Fruit fly (Drosophila melanogaster): Measurements from ENCODE around the gene Spn77Bc.
A peak's percentile ranks its signal among the peaks of the same experiment; 100 is the strongest.

Spn77Bc gene

DNA sequence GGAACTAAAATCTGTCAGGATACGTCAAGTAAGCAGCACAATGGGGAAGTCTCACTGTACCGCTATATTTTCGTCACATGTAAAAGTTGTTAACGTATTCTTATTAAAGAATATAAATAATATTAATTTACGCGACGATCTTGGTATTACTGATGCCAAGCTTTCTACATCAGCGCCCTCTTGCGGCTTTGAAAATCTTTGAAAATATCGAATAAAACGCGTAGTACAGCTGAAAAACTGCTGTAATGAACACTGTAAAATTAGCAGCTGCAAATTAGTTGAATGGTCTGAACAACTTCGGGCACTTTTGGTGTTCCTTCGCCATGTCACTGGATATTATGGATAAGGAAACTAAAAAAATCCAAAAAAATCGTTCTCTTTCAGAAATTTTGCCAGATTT is 22.4 kb upstream of the Spn77Bc start (continued):
- no peak for TF ChIP-seq tll (GFP tag; optimal IDR thresholded peaks at IDR 0.05)
- no peak for TF ChIP-seq hb (GFP tag; IDR thresholded peaks at IDR 0.05; ENCODE audit: partially characterized antibody)
- TF ChIP-seq ash1 (GFP tag; optimal IDR thresholded peaks at IDR 0.05): no peak
- TF ChIP-seq tap (tag; optimal IDR thresholded peaks at IDR 0.05): no peak
- TF ChIP-seq CG12155 (GFP tag; optimal IDR thresholded peaks at IDR 0.05): no peak
- TF ChIP-seq CG1832 (GFP tag; optimal IDR thresholded peaks at IDR 0.05): no peak
- TF ChIP-seq CG9727 (GFP tag; optimal IDR thresholded peaks at IDR 0.05): no peak
- TF ChIP-seq ssp (GFP tag; IDR thresholded peaks at IDR 0.05): no peak
- TF ChIP-seq Camta (GFP tag; optimal IDR thresholded peaks at IDR 0.05): no peak
- no peak for TF ChIP-seq zen2 (GFP tag; IDR thresholded peaks at IDR 0.05; ENCODE audit: partially characterized antibody)
- TF ChIP-seq H2.0 (GFP tag; IDR thresholded peaks at IDR 0.05): no peak
- TF ChIP-seq CG2202 (tag; optimal IDR thresholded peaks at IDR 0.05): no peak
- no peak for TF ChIP-seq Hmr (GFP tag; optimal IDR thresholded peaks at IDR 0.05)
- TF ChIP-seq vfl (GFP tag; optimal IDR thresholded peaks at IDR 0.05): no peak
- no peak for TF ChIP-seq wor (GFP tag; IDR thresholded peaks at IDR 0.05)
- TF ChIP-seq CG2875 (GFP tag; optimal IDR thresholded peaks at IDR 0.05): no peak
- TF ChIP-seq org-1 (GFP tag; optimal IDR thresholded peaks at IDR 0.05): no peak
- no peak for TF ChIP-seq CG12659 (GFP tag; optimal IDR thresholded peaks at IDR 0.05)
- TF ChIP-seq CG1792 (GFP tag; optimal IDR thresholded peaks at IDR 0.05): no peak
- TF ChIP-seq nerfin-2 (GFP tag; IDR thresholded peaks at IDR 0.05; ENCODE audit: partially characterized antibody): no peak
- no peak for TF ChIP-seq mam (GFP tag; optimal IDR thresholded peaks at IDR 0.05)
- peak; percentile 43; the same call in 1 of the 2 replicates for TF ChIP-seq bbx (GFP tag; IDR thresholded peaks at IDR 0.05; ENCODE audit: partially characterized antibody)
- TF ChIP-seq Dek (tag; optimal IDR thresholded peaks at IDR 0.05): no peak
- no peak for TF ChIP-seq Ptx1 (GFP tag; IDR thresholded peaks at IDR 0.05)
- peak; percentile 82 for TF ChIP-seq CG2199 (GFP tag; IDR thresholded peaks at IDR 0.05)
- peak; percentile 42; the same call in 1 of the 3 replicates for TF ChIP-seq CG11456 (GFP tag; IDR thresholded peaks at IDR 0.05)
- no peak for TF ChIP-seq sug (tag; optimal IDR thresholded peaks at IDR 0.05)
- no peak for TF ChIP-seq CG11093 (GFP tag; IDR thresholded peaks at IDR 0.05)
- TF ChIP-seq BEAF-32 (GFP tag; optimal IDR thresholded peaks at IDR 0.05): peak; percentile 52
- peak; percentile 49; the same call in 1 of the 3 replicates for TF ChIP-seq knrl (GFP tag; IDR thresholded peaks at IDR 0.05; ENCODE audit: partially characterized antibody)
- TF ChIP-seq odd (GFP tag; optimal IDR thresholded peaks at IDR 0.05): no peak
- TF ChIP-seq CG9797 (GFP tag; optimal IDR thresholded peaks at IDR 0.05): no peak
- TF ChIP-seq ranshi (GFP tag; IDR thresholded peaks at IDR 0.05): no peak
- TF ChIP-seq CG13894 (tag; optimal IDR thresholded peaks at IDR 0.05): no peak
- TF ChIP-seq CG6175 (GFP tag; IDR thresholded peaks at IDR 0.05): no peak
- TF ChIP-seq MBD-R2 (GFP tag; IDR thresholded peaks at IDR 0.05): no peak
- TF ChIP-seq prd (optimal IDR thresholded peaks at IDR 0.05): no peak
- TF ChIP-seq prd (GFP tag; IDR thresholded peaks at IDR 0.05): no peak

DNA sequence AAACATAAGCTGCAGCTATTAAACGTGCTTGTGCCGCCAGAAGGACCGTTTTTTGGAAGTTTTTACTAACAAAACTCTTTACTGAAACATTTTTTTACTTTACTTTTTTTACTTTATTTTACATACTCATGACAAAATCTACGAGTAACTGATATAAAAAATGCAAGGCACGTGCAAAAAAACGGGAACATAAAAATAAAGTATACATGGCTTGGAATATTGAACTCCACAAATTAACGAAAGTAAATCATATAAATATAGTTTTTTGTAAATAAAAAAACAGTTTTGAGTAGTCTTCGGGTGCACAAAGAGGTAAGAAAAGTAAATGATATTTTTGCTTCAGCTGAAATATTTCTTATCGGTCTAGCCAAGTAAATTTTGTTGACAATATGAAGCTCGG is 21.8 kb upstream of the Spn77Bc start, which contains the start of gene Spn77Bb:
Gene Spn77Bb, plus strand, starts transcription at position 301 of the 400 bp plus-strand sequence.
- TF ChIP-seq CG8359 (GFP tag; optimal IDR thresholded peaks at IDR 0.05; ENCODE audit: borderline replicate concordance): no peak
- TF ChIP-seq CG30403 (GFP tag; optimal IDR thresholded peaks at IDR 0.05): no peak
- TF ChIP-seq CG10959 (GFP tag; IDR thresholded peaks at IDR 0.05): no peak
- TF ChIP-seq Med (GFP tag): no peak
- TF ChIP-seq CG13287 (GFP tag; IDR thresholded peaks at IDR 0.05; ENCODE audit: partially characterized antibody): no peak
- no peak for TF ChIP-seq Aef1 (GFP tag; IDR thresholded peaks at IDR 0.05)
- no peak for TF ChIP-seq CG10565 (GFP tag; optimal IDR thresholded peaks at IDR 0.05)
- no peak for TF ChIP-seq hbn (GFP tag; IDR thresholded peaks at IDR 0.05; ENCODE audit: partially characterized antibody)
- TF ChIP-seq CG12659 (GFP tag; optimal IDR thresholded peaks at IDR 0.05): no peak
- TF ChIP-seq Ptx1 (GFP tag; IDR thresholded peaks at IDR 0.05): no peak
- no peak for TF ChIP-seq schlank (tag; optimal IDR thresholded peaks at IDR 0.05)
- no peak for TF ChIP-seq CG31441 (GFP tag; IDR thresholded peaks at IDR 0.05)
- no peak for TF ChIP-seq Atf3 (GFP tag; optimal IDR thresholded peaks at IDR 0.05)
- TF ChIP-seq phol (tag; optimal IDR thresholded peaks at IDR 0.05): no peak
- TF ChIP-seq CG6254 (GFP tag; optimal IDR thresholded peaks at IDR 0.05): no peak
- TF ChIP-seq CG18599 (GFP tag; optimal IDR thresholded peaks at IDR 0.05): no peak
